Worm (Caenorhabditis elegans) whole organism, early embryonic: Measurements from ENCODE around the gene flh-2.

ENCODE experiments used
- ama-1 ChIP-seq: fragments of 150-350 bp; optimal IDR thresholded peaks from 2 replicates; lab custom pipeline; 2014
- ceh-36 ChIP-seq: sonication (generic microtip); optimal IDR thresholded peaks from 2 replicates; lab custom pipeline; 2016; ENCODE audit warnings: missing genetic modification characterization, inconsistent platforms, missing compliant biosample characterization
- flt-1 ChIP-seq: fragments of 200-800 bp; sonication (Bioruptor generic); IDR thresholded peaks from 2 replicates; pipeline ENCODE4 v1.3.6; 2022; ENCODE audit warnings: missing genetic modification characterization, missing compliant biosample characterization
- hmbx-1 ChIP-seq: sonication (generic microtip); optimal IDR thresholded peaks from 2 replicates; lab custom pipeline; 2016; ENCODE audit warnings: mild to moderate bottlenecking, missing genetic modification characterization, missing compliant biosample characterization

ce11 chrIII:4962393-4962792 lies 10.5 kb downstream of the flh-2 start, which contains the start of gene vps-22:
- TF ChIP-seq flt-1 (no peak), ama-1 (lab: Kevin White, UChicago) (no peak), ceh-36 (tag; lab: Kevin White, UChicago) (no peak), hmbx-1 (tag; lab: Kevin White, UChicago) (no peak)
